Fruit fly (Drosophila melanogaster): ENCODE data around the gene nab.
A peak's percentile ranks its signal among the peaks of the same experiment; 100 is the strongest.

nab gene

DNA sequence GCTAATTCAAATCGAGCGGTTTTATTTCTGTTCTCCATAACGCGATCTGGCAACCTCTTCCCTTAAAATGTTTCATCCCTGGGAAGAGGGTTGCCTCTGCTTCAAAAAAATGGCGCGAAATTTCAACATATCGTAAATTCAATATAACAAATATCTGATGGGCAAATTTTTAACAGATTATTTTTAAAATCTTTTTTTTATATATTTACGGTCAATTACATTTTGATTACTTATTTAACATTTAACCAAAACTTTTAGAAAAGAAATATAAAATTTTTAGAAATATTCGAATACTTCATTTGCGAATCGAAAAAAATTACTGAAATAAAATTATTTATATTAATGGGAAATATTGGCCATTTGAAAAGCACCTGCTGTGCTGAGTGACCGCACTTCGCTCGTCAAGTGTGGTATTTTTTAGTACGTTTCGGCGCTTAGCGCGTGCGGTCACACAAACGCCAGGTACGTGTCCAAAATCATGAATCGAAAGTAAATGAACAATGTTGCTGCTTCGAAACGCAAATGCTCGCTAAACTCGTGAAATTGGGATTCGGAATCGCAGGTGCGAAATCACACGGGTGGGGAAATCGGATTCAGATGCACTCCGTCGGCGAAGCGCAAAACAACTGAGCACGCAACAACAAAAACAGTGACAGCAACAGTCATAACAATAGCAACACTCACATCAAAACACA, 9.4 kb upstream of the nab start, which contains the start of gene Ero1L (continued):
- TF ChIP-seq CG2712 (tag; optimal IDR thresholded peaks at IDR 0.05) (peak; percentile 49), jigr1 (GFP tag; IDR thresholded peaks at IDR 0.05) (no peak), CG30403 (GFP tag; optimal IDR thresholded peaks at IDR 0.05) (peak; percentile 16), btn (GFP tag; optimal IDR thresholded peaks at IDR 0.05) (no peak), Nf-YB (GFP tag; optimal IDR thresholded peaks at IDR 0.05) (peak; percentile 9), Hmr (GFP tag; optimal IDR thresholded peaks at IDR 0.05) (peak; percentile 26), CG9876 (GFP tag; optimal IDR thresholded peaks at IDR 0.05) (no peak), tx (GFP tag; optimal IDR thresholded peaks at IDR 0.05) (no peak), zfh1 (GFP tag; IDR thresholded peaks at IDR 0.05) (no peak; the same call in 2 of the 3 replicates), row (GFP tag; IDR thresholded peaks at IDR 0.05) (peak; percentile 39; the same call in 1 of the 3 replicates), lab (GFP tag; optimal IDR thresholded peaks at IDR 0.05) (peak; percentile 67), Fer2 (tag; optimal IDR thresholded peaks at IDR 0.05) (peak; percentile 10), Hmx (GFP tag; optimal IDR thresholded peaks at IDR 0.05) (no peak), gcm (GFP tag; optimal IDR thresholded peaks at IDR 0.05) (no peak), fru (optimal IDR thresholded peaks at IDR 0.05) (no peak), Med (GFP tag) (peak; percentile 64), abd-A (tag; optimal IDR thresholded peaks at IDR 0.05) (peak; percentile 67), CG2199 (GFP tag; IDR thresholded peaks at IDR 0.05) (peak; percentile 65; the same call in 1 of the 3 replicates), CG7987 (GFP tag; optimal IDR thresholded peaks at IDR 0.05) (no peak), gfzf (GFP tag; optimal IDR thresholded peaks at IDR 0.05) (peak; percentile 87), CG8290 (GFP tag; optimal IDR thresholded peaks at IDR 0.05) (no peak), CG8290 (tag; optimal IDR thresholded peaks at IDR 0.05) (no peak), CG9797 (GFP tag; optimal IDR thresholded peaks at IDR 0.05) (peak; percentile 94), CG12391 (tag; optimal IDR thresholded peaks at IDR 0.05) (peak; percentile 55), HLH4C (GFP tag; IDR thresholded peaks at IDR 0.05; ENCODE audit: partially characterized antibody) (0 out of 3 replicates have a peak, but pooled peaks have one; percentile 11), ham (GFP tag; IDR thresholded peaks at IDR 0.05) (no peak), lilli (GFP tag; optimal IDR thresholded peaks at IDR 0.05) (peak; percentile 34), CTCF (GFP tag; optimal IDR thresholded peaks at IDR 0.05) (peak; percentile 14), CG11093 (GFP tag; IDR thresholded peaks at IDR 0.05) (no peak), CG30020 (tag; optimal IDR thresholded peaks at IDR 0.05) (no peak), CG8944 (GFP tag; optimal IDR thresholded peaks at IDR 0.05) (peak; percentile 12), Ets65A (GFP tag) (peak; percentile 30), CG6254 (GFP tag; optimal IDR thresholded peaks at IDR 0.05) (peak; percentile 46), ind (GFP tag; optimal IDR thresholded peaks at IDR 0.05) (peak; percentile 2), shn (GFP tag; optimal IDR thresholded peaks at IDR 0.05) (no peak), kni (GFP tag; optimal IDR thresholded peaks at IDR 0.05) (peak; percentile 3), CG4424 (GFP tag; optimal IDR thresholded peaks at IDR 0.05) (peak; percentile 34), onecut (GFP tag; IDR thresholded peaks at IDR 0.05) (peak; percentile 26; the same call in 1 of the 2 replicates), pum (GFP tag; optimal IDR thresholded peaks at IDR 0.05) (no peak), Atf-2 (GFP tag; optimal IDR thresholded peaks at IDR 0.05) (no peak), CG15696 (tag; optimal IDR thresholded peaks at IDR 0.05) (peak; percentile 41), CG4617 (GFP tag; optimal IDR thresholded peaks at IDR 0.05; ENCODE audit: borderline replicate concordance) (peak; percentile 87), CG17361 (GFP tag; IDR thresholded peaks at IDR 0.05) (peak; percentile 68; the same call in 2 of the 3 replicates), CG11696 (GFP tag; IDR thresholded peaks at IDR 0.05) (peak; percentile 92), D19A (tag; optimal IDR thresholded peaks at IDR 0.05) (peak; percentile 42), sd (tag; optimal IDR thresholded peaks at IDR 0.05) (no peak), CG3163 (GFP tag; optimal IDR thresholded peaks at IDR 0.05) (peak; percentile 24), CG33213 (GFP tag; optimal IDR thresholded peaks at IDR 0.05) (peak; percentile 6), Awh (GFP tag; IDR thresholded peaks at IDR 0.05) (no peak), ab (GFP tag; optimal IDR thresholded peaks at IDR 0.05) (no peak), toy (GFP tag; IDR thresholded peaks at IDR 0.05) (no peak)

Measured in whole organism, embryonic.